Fruit fly (Drosophila melanogaster): Measurements from ENCODE around the gene ast.

ast gene

dm6 chr2L:1056631-1057030, 21.1 kb upstream of the ast start:
- TF ChIP-seq Gug (GFP tag; IDR thresholded peaks at IDR 0.05) (no peak), CG31627 (GFP tag; optimal IDR thresholded peaks at IDR 0.05) (no peak), Eip78C (GFP tag) (peak; percentile 30), Hr38 (GFP tag; optimal IDR thresholded peaks at IDR 0.05) (no peak), ss (GFP tag; optimal IDR thresholded peaks at IDR 0.05) (no peak), Lpt (GFP tag; optimal IDR thresholded peaks at IDR 0.05) (no peak), spab (GFP tag; optimal IDR thresholded peaks at IDR 0.05) (no peak), CG11762 (GFP tag; optimal IDR thresholded peaks at IDR 0.05; ENCODE audit: insufficient read depth) (no peak), svp (GFP tag) (peak; percentile 30), vri (GFP tag; optimal IDR thresholded peaks at IDR 0.05) (no peak), CG15336 (GFP tag; IDR thresholded peaks at IDR 0.05) (no peak), Sox14 (GFP tag; optimal IDR thresholded peaks at IDR 0.05) (no peak), CG11902 (GFP tag; optimal IDR thresholded peaks at IDR 0.05) (no peak), dsx (GFP tag; optimal IDR thresholded peaks at IDR 0.05; ENCODE audit: poor library complexity, severe bottlenecking) (peak; percentile 52), Sox102F (GFP tag; optimal IDR thresholded peaks at IDR 0.05) (no peak), lz (GFP tag; optimal IDR thresholded peaks at IDR 0.05) (no peak), pdm3 (GFP tag; optimal IDR thresholded peaks at IDR 0.05) (no peak), CG32006 (GFP tag; optimal IDR thresholded peaks at IDR 0.05) (no peak), Ets21C (GFP tag; optimal IDR thresholded peaks at IDR 0.05) (no peak), Eip75B (GFP tag; optimal IDR thresholded peaks at IDR 0.05) (no peak), Eip93F (GFP tag; optimal IDR thresholded peaks at IDR 0.05) (no peak), CG34406 (GFP tag; optimal IDR thresholded peaks at IDR 0.05) (no peak), eg (GFP tag; IDR thresholded peaks at IDR 0.05) (no peak), esn (GFP tag; optimal IDR thresholded peaks at IDR 0.05) (no peak)

dm6 chr2L:1057513-1057912, 20.2 kb upstream of the ast start:
- TF ChIP-seq Gug (GFP tag; IDR thresholded peaks at IDR 0.05) (no peak), Eip78C (GFP tag) (peak; percentile 30)

- TF ChIP-seq Hr4 (GFP tag; optimal IDR thresholded peaks at IDR 0.05): peak; percentile 53
- peak; percentile 80 for TF ChIP-seq CG10669 (GFP tag; optimal IDR thresholded peaks at IDR 0.05)
- peak; percentile 75 for TF ChIP-seq CG31627 (GFP tag; optimal IDR thresholded peaks at IDR 0.05)
- peak; percentile 95 for TF ChIP-seq Eip78C (GFP tag)
- peak; percentile 3 to 49 for TF ChIP-seq salr (GFP tag; optimal IDR thresholded peaks at IDR 0.05)
- TF ChIP-seq CG8119 (GFP tag; IDR thresholded peaks at IDR 0.05): no peak
- TF ChIP-seq CG6854 (GFP tag; optimal IDR thresholded peaks at IDR 0.05): peak; percentile 57
- peak; percentile 75 for TF ChIP-seq Eip75B (GFP tag; optimal IDR thresholded peaks at IDR 0.05)
- peak; percentile 82 for TF ChIP-seq CG6808 (GFP tag; optimal IDR thresholded peaks at IDR 0.05)
- no peak for TF ChIP-seq Gug (GFP tag; IDR thresholded peaks at IDR 0.05)
- TF ChIP-seq Ets21C (GFP tag; optimal IDR thresholded peaks at IDR 0.05): peak; percentile 65
- TF ChIP-seq Hr38 (GFP tag; optimal IDR thresholded peaks at IDR 0.05): no peak
- peak; percentile 77 for TF ChIP-seq acj6 (GFP tag; optimal IDR thresholded peaks at IDR 0.05)
- peak; percentile 47 for TF ChIP-seq CG11762 (GFP tag; optimal IDR thresholded peaks at IDR 0.05; ENCODE audit: insufficient read depth)
- peak; percentile 73 for TF ChIP-seq fd59A (GFP tag; optimal IDR thresholded peaks at IDR 0.05)
- peak; percentile 81 for TF ChIP-seq topi (GFP tag; optimal IDR thresholded peaks at IDR 0.05)
- peak; percentile 63 for TF ChIP-seq CG8632 (GFP tag; optimal IDR thresholded peaks at IDR 0.05)
- TF ChIP-seq svp (GFP tag): peak; percentile 91
- 0 out of 2 replicates have a peak, but pooled peaks have one; percentile 27 for TF ChIP-seq CG15336 (GFP tag; IDR thresholded peaks at IDR 0.05)
- TF ChIP-seq CG4318 (GFP tag; optimal IDR thresholded peaks at IDR 0.05): no peak
- TF ChIP-seq Sox102F (GFP tag; optimal IDR thresholded peaks at IDR 0.05): peak; percentile 29
- TF ChIP-seq Smox (GFP tag; optimal IDR thresholded peaks at IDR 0.05): peak; percentile 74
- TF ChIP-seq ss (GFP tag; optimal IDR thresholded peaks at IDR 0.05): peak; percentile 63 to 75
- peak; percentile 63 for TF ChIP-seq vri (GFP tag; optimal IDR thresholded peaks at IDR 0.05)
- TF ChIP-seq Hr39 (GFP tag; optimal IDR thresholded peaks at IDR 0.05): peak; percentile 83
- peak; percentile 68 for TF ChIP-seq CG10631 (GFP tag; optimal IDR thresholded peaks at IDR 0.05)
- peak; percentile 82 for TF ChIP-seq Met (GFP tag; optimal IDR thresholded peaks at IDR 0.05)
- peak; percentile 8 for TF ChIP-seq dac (GFP tag; optimal IDR thresholded peaks at IDR 0.05)
- peak; percentile 76 for TF ChIP-seq cyc (GFP tag; optimal IDR thresholded peaks at IDR 0.05)
- peak; percentile 53 for TF ChIP-seq Blimp-1 (GFP tag; optimal IDR thresholded peaks at IDR 0.05)
- TF ChIP-seq CG3032 (tag; optimal IDR thresholded peaks at IDR 0.05): peak; percentile 85
- TF ChIP-seq CG16779 (tag; optimal IDR thresholded peaks at IDR 0.05): peak; percentile 48
- peak; percentile 42 for TF ChIP-seq net (GFP tag; optimal IDR thresholded peaks at IDR 0.05)
These were observed 15.0 kb upstream of the ast start for dm6 chr2L:1062473-1063363.
